Worm (Caenorhabditis elegans): ENCODE measurements around the gene glc-4.

The glc-4 gene

DNA sequence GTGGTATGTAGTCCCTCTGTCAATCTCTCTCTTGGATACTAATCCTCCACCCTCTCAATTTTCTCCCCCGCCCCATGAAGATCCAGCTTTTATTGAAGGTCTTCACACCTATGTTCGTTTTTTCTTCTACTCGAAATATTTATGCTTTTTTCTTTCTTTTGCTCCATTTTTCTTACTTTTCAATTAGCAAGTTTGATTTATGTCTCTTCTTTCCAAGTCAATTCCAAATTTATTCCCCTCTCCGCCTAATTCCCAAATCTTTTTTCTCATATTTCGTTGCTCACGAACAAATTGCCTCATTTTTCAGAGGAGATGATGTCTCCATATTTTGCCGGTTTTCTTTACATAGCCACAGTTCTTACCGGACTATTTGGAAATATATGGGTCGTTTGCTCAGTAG is 30.4 kb downstream of the glc-4 start, which contains the start of gene npr-31 (continued):
- TF ChIP-seq nfya-1 (tag; optimal IDR thresholded peaks at IDR 0.05; ENCODE audit: borderline replicate concordance, insufficient read depth) (no peak), B0019.2 (GFP tag; conservative IDR thresholded peaks at IDR 0.05) (no peak), him-1 (tag; optimal IDR thresholded peaks at IDR 0.05) (no peak)

DNA sequence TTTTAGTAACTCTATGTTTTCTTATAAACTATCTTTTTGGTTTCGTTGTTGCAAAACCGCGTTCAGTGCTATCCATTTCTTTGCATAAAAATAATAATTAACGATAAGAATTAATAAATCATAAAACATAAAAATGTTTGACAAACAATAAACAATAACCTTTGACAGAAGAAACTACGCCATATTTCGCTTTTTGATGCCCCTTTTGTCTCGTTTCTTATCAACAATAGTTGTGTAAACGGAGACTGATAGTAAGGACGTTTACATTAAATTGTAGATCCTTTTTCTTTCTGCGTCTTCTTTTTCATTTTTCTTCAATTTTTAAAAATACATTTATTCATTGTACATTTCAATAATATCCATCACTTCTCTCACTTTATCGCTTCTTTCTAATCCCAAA is 35.7 kb downstream of the glc-4 start:
- no peak for TF ChIP-seq egl-18 (GFP tag; IDR thresholded peaks at IDR 0.05)
- TF ChIP-seq F57A8.1 (GFP tag; optimal IDR thresholded peaks at IDR 0.05), result no peak
- no peak for TF ChIP-seq gei-17 (GFP tag; optimal IDR thresholded peaks at IDR 0.05)
- no peak for TF ChIP-seq cebp-1 (GFP tag; IDR thresholded peaks at IDR 0.05)
- TF ChIP-seq cebp-1 (tag; optimal IDR thresholded peaks at IDR 0.05), result no peak
- no peak for TF ChIP-seq let-607 (tag; optimal IDR thresholded peaks at IDR 0.05)
- TF ChIP-seq nhr-80 (tag; optimal IDR thresholded peaks at IDR 0.05), result peak; percentile 28
- TF ChIP-seq ztf-28 (GFP tag; IDR thresholded peaks at IDR 0.05), result no peak
- no peak for TF ChIP-seq C17E4.6 (GFP tag; IDR thresholded peaks at IDR 0.05)
- no peak for TF ChIP-seq lin-54 (GFP tag; optimal IDR thresholded peaks at IDR 0.05)

DNA sequence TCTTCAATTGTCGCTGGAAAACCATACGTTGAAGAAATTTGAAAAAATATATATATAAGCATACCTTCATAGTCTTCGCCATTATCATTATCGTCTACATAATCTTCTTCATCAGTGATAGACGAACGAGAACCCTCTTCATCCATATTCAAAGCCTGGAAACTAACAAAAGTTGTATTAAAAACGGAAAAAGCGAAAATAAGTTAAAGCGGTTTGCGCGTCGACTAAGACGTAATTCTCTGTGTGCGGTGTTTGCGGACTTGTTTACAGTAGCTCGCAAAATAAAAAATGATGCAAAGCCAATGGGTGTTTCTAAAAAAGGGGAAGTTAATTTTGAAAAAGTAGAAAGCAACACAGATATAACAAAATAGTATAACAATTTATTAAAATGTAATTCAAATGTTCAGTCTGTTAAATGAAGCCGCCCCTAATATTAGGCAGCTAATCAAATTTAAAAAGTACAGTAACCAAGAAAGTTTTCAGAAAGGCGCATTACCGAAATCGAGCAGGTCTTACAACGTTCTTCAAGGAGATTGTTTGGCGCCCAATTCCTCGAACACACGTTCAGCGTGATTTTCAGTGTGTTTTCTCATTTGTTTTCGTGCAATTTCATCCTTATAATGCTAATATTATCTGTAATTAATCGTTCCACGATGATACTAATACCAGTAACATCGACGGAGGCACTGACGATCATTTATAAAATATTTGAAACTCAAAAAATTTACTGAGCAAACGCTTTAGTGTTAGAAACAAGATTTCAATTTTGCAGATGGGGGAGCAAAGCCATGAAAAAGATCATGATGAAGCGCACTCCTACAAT is 42.7 kb downstream of the glc-4 start, which contains the start of the genes T07F8.4 and gld-3:
Gene T07F8.4 (minus strand): TSS at position 162 of the 823 bp plus-strand sequence.
Gene gld-3 (plus strand): TSS at position 773 of the 823 bp plus-strand sequence.
- TF ChIP-seq nhr-120 (GFP tag; IDR thresholded peaks at IDR 0.05) (no peak), xnd-1 (tag; optimal IDR thresholded peaks at IDR 0.05) (peak; percentile 85), aptf-2 (GFP tag; conservative IDR thresholded peaks at IDR 0.05) (no peak), madf-10 (tag; optimal IDR thresholded peaks at IDR 0.05) (no peak), snpc-4 (GFP tag; optimal IDR thresholded peaks at IDR 0.05) (no peak), snpc-4 (tag; optimal IDR thresholded peaks at IDR 0.05) (peak in 2 of 4 experiments; percentile 15 to 32), ztf-18 (tag; optimal IDR thresholded peaks at IDR 0.05) (peak; percentile 35), hmg-1.2 (GFP tag; IDR thresholded peaks at IDR 0.05) (no peak), dox-1 (GFP tag; IDR thresholded peaks at IDR 0.05) (peak; percentile 69), lsl-1 (GFP tag; optimal IDR thresholded peaks at IDR 0.05) (peak; percentile 96), attf-3 (GFP tag; conservative IDR thresholded peaks at IDR 0.05) (no peak), fkh-3 (tag; optimal IDR thresholded peaks at IDR 0.05) (no peak), efl-1 (GFP tag; optimal IDR thresholded peaks at IDR 0.05) (peak; percentile 82), D2030.7 (GFP tag; IDR thresholded peaks at IDR 0.05) (peak; percentile 72), snpc-3.4 (tag; optimal IDR thresholded peaks at IDR 0.05) (peak; percentile 24), ekl-4 (GFP tag; IDR thresholded peaks at IDR 0.05) (0 out of 2 replicates have a peak, but pooled peaks have one; percentile 28), ztf-28 (GFP tag; IDR thresholded peaks at IDR 0.05) (0 out of 2 replicates have a peak, but pooled peaks have one; percentile 4), madf-6 (GFP tag; IDR thresholded peaks at IDR 0.05) (peak; percentile 93), pbrm-1 (GFP tag; IDR thresholded peaks at IDR 0.05) (no peak), egrh-3 (GFP tag; IDR thresholded peaks at IDR 0.05) (no peak), F33H1.4 (GFP tag; IDR thresholded peaks at IDR 0.05) (peak; percentile 87), F22D6.2 (tag; optimal IDR thresholded peaks at IDR 0.05) (no peak), him-1 (tag; optimal IDR thresholded peaks at IDR 0.05) (peak; percentile 24), lin-54 (GFP tag; optimal IDR thresholded peaks at IDR 0.05) (peak; percentile 71), ceh-91 (GFP tag; IDR thresholded peaks at IDR 0.05) (peak; percentile 80), mxl-1 (tag; optimal IDR thresholded peaks at IDR 0.05) (no peak), dpl-1 (GFP tag; optimal IDR thresholded peaks at IDR 0.05) (peak; percentile 29), hlh-12 (tag; optimal IDR thresholded peaks at IDR 0.05) (no peak), bed-1 (GFP tag; IDR thresholded peaks at IDR 0.05) (no peak), egl-18 (GFP tag; IDR thresholded peaks at IDR 0.05) (no peak), F49E8.2 (tag; optimal IDR thresholded peaks at IDR 0.05; ENCODE audit: insufficient read depth) (peak; percentile 58), madf-8 (GFP tag; conservative IDR thresholded peaks at IDR 0.05) (peak; percentile 81), Y95B8A.8 (GFP tag; IDR thresholded peaks at IDR 0.05) (0 out of 2 replicates have a peak, but pooled peaks have one; percentile 37)

All from whole organism, young adult.